Worm (Caenorhabditis elegans) whole organism, mixed stage, embryonic: ENCODE data around the gene eri-9.
A peak's percentile ranks its signal among the peaks of the same experiment; 100 is the strongest.

Experiments used
- M03D4.4 ChIP-seq: sonication (generic microtip); optimal IDR thresholded peaks from 2 replicates; lab custom pipeline; 2017; ENCODE audit warnings: mild to moderate bottlenecking, missing genetic modification characterization, missing compliant biosample characterization
- bed-3 ChIP-seq: fragments of 200-800 bp; sonication (Bioruptor generic); optimal IDR thresholded peaks from 3 replicates; lab custom pipeline; 2018; ENCODE audit warnings: mild to moderate bottlenecking, missing genetic modification characterization, moderate library complexity, missing compliant biosample characterization
- ceh-39 ChIP-seq: fragments of 150-350 bp; optimal IDR thresholded peaks from 2 replicates; lab custom pipeline; 2014; ENCODE audit warnings: missing biosample characterization, missing genetic modification characterization
- ceh-43 ChIP-seq: fragments of 200-800 bp; sonication (Bioruptor generic); optimal IDR thresholded peaks from 2 replicates; lab custom pipeline; 2018; ENCODE audit warnings: mild to moderate bottlenecking, missing genetic modification characterization, moderate library complexity, missing compliant biosample characterization
- ceh-83 ChIP-seq: fragments of 200-800 bp; sonication (Bioruptor generic); optimal IDR thresholded peaks from 2 replicates; lab custom pipeline; 2018; ENCODE audit warnings: mild to moderate bottlenecking, missing genetic modification characterization, missing compliant biosample characterization
- ces-1 ChIP-seq: fragments of 150-350 bp; optimal IDR thresholded peaks from 2 replicates; lab custom pipeline; 2014; ENCODE audit warnings: missing biosample characterization, missing genetic modification reagents, missing genetic modification characterization
- cnd-1 ChIP-seq: fragments of 200-800 bp; sonication (Bioruptor generic); optimal IDR thresholded peaks from 2 replicates; lab custom pipeline; 2018; ENCODE audit warnings: mild to moderate bottlenecking, missing genetic modification characterization, missing compliant biosample characterization
- drap-1 ChIP-seq: fragments of 200-800 bp; sonication (Bioruptor generic); optimal IDR thresholded peaks from 3 replicates; lab custom pipeline; 2018; ENCODE audit warnings: mild to moderate bottlenecking, missing genetic modification characterization, missing compliant biosample characterization
- elt-1 ChIP-seq: sonication (generic microtip); optimal IDR thresholded peaks from 2 replicates; lab custom pipeline; 2017; ENCODE audit warnings: missing genetic modification characterization, mild to moderate bottlenecking, missing compliant biosample characterization, antibody characterized with exemption, moderate library complexity, borderline replicate concordance; ENCODE audit not compliant: insufficient read depth
- flh-1 ChIP-seq: fragments of 200-800 bp; sonication (Bioruptor generic); optimal IDR thresholded peaks from 2 replicates; lab custom pipeline; 2018; ENCODE audit warnings: mild to moderate bottlenecking, missing genetic modification characterization, moderate library complexity, missing compliant biosample characterization
- ham-2 ChIP-seq: fragments of 200-800 bp; sonication (Bioruptor generic); optimal IDR thresholded peaks from 2 replicates; lab custom pipeline; 2018; ENCODE audit warnings: mild to moderate bottlenecking, missing genetic modification characterization, missing compliant biosample characterization
- lin-13 ChIP-seq: fragments of 150-350 bp; optimal IDR thresholded peaks from 2 replicates; lab custom pipeline; 2014; ENCODE audit warnings: missing biosample characterization, missing genetic modification characterization
- lin-32 ChIP-seq: fragments of 200-800 bp; sonication (Bioruptor generic); optimal IDR thresholded peaks from 2 replicates; lab custom pipeline; 2018; ENCODE audit warnings: mild to moderate bottlenecking, missing genetic modification characterization, missing compliant biosample characterization
- mab-5 ChIP-seq: fragments of 150-350 bp; optimal IDR thresholded peaks from 2 replicates; lab custom pipeline; 2014; ENCODE audit warnings: missing biosample characterization, missing genetic modification characterization
- mep-1 ChIP-seq: fragments of 150-350 bp; optimal IDR thresholded peaks from 2 replicates; lab custom pipeline; 2017; ENCODE audit warnings: missing biosample characterization, missing genetic modification reagents, missing genetic modification characterization, inconsistent platforms
- mls-2 ChIP-seq: sonication (generic microtip); optimal IDR thresholded peaks from 2 replicates; lab custom pipeline; 2016; ENCODE audit warnings: mild to moderate bottlenecking, missing genetic modification characterization, moderate library complexity, missing compliant biosample characterization
- nhr-237 ChIP-seq: fragments of 150-350 bp; optimal IDR thresholded peaks from 2 replicates; lab custom pipeline; 2014; ENCODE audit warnings: missing biosample characterization, missing genetic modification characterization
- nhr-28 ChIP-seq: fragments of 150-350 bp; optimal IDR thresholded peaks from 2 replicates; lab custom pipeline; 2014; ENCODE audit warnings: missing biosample characterization, missing genetic modification characterization
- nhr-76 ChIP-seq: sonication (generic microtip); optimal IDR thresholded peaks from 2 replicates; lab custom pipeline; 2017; ENCODE audit warnings: missing biosample characterization, missing genetic modification characterization
- pha-4 ChIP-seq: fragments of 150-350 bp; optimal IDR thresholded peaks from 2 replicates; lab custom pipeline; 2018; ENCODE audit warnings: missing biosample characterization, missing genetic modification reagents, missing genetic modification characterization
- sem-2 ChIP-seq: fragments of 200-800 bp; sonication (Bioruptor generic); optimal IDR thresholded peaks from 2 replicates; lab custom pipeline; 2018; ENCODE audit warnings: mild to moderate bottlenecking, missing genetic modification characterization, missing compliant biosample characterization
- snpc-4 ChIP-seq: fragments of 150-350 bp; optimal IDR thresholded peaks from 2 replicates; lab custom pipeline; 2014; ENCODE audit warnings: missing biosample characterization, missing genetic modification characterization
- sptf-1 ChIP-seq: sonication (generic microtip); optimal IDR thresholded peaks from 2 replicates; lab custom pipeline; 2017; ENCODE audit warnings: mild to moderate bottlenecking, missing genetic modification characterization, moderate library complexity, missing compliant biosample characterization
- tbx-8 ChIP-seq: fragments of 200-800 bp; sonication (Bioruptor generic); optimal IDR thresholded peaks from 2 replicates; lab custom pipeline; 2018; ENCODE audit warnings: mild to moderate bottlenecking, missing genetic modification characterization, moderate library complexity, missing compliant biosample characterization
- unc-120 ChIP-seq: sonication (generic microtip); optimal IDR thresholded peaks from 2 replicates; lab custom pipeline; 2017; ENCODE audit warnings: missing genetic modification characterization, missing compliant biosample characterization; ENCODE audit not compliant: poor library complexity, severe bottlenecking
- unc-39 ChIP-seq: fragments of 150-350 bp; optimal IDR thresholded peaks from 2 replicates; lab custom pipeline; 2014; ENCODE audit warnings: missing biosample characterization, missing genetic modification characterization
- unc-62 ChIP-seq: fragments of 150-350 bp; optimal IDR thresholded peaks from 2 replicates; lab custom pipeline; 2014; ENCODE audit warnings: missing biosample characterization, missing genetic modification reagents, missing genetic modification characterization
- zip-8 ChIP-seq: fragments of 150-350 bp; optimal IDR thresholded peaks from 2 replicates; lab custom pipeline; 2014; ENCODE audit warnings: missing biosample characterization, missing genetic modification characterization
- ztf-11 ChIP-seq: fragments of 150-350 bp; optimal IDR thresholded peaks from 2 replicates; lab custom pipeline; 2014; ENCODE audit warnings: missing biosample characterization, missing genetic modification characterization

Gene eri-9

ce11 chrIII:4909938-4910337, 22.3 kb upstream of the eri-9 start, which contains the start of gene F26F4.12:
Gene F26F4.12 (minus strand): TSS chrIII:4910038.
- TF ChIP-seq unc-62 (GFP tag; lab: Kevin White, UChicago), result no peak

- TF ChIP-seq ceh-83, result no peak
- TF ChIP-seq lin-32, result no peak
- no peak for TF ChIP-seq unc-39 (tag; lab: Kevin White, UChicago)
- no peak for TF ChIP-seq nhr-28 (tag; lab: Kevin White, UChicago)
- no peak for TF ChIP-seq elt-1
- no peak for TF ChIP-seq sem-2 (GFP tag; lab: Kevin White, UChicago)
- no peak for TF ChIP-seq mls-2
- no peak for TF ChIP-seq ham-2 (GFP tag; lab: Kevin White, UChicago)
- TF ChIP-seq drap-1 (GFP tag; lab: Kevin White, UChicago), result no peak
Observed at ce11 chrIII:4910956-4911355, 21.3 kb upstream of the eri-9 start, which contains the start of gene F26F4.2. Gene F26F4.2 (plus strand): TSS chrIII:4911256.

ce11 chrIII:4912317-4912716, 19.9 kb upstream of the eri-9 start, which contains the start of the genes F26F4.9 and cee-1:
Gene F26F4.9 (minus strand): TSS chrIII:4912521.
Gene cee-1 (plus strand): TSS chrIII:4912699.
- TF ChIP-seq mls-2 (no peak), bed-3 (GFP tag; lab: Kevin White, UChicago) (no peak), tbx-8 (no peak), lin-32 (no peak), mab-5 (tag; lab: Kevin White, UChicago) (no peak), cnd-1 (tag; lab: Kevin White, UChicago) (no peak), sptf-1 (tag; lab: Kevin White, UChicago) (peak; percentile 17), ceh-39 (tag; lab: Kevin White, UChicago) (no peak), ces-1 (GFP tag; lab: Kevin White, UChicago) (peak; percentile 37), lin-13 (tag; lab: Kevin White, UChicago) (no peak), elt-1 (no peak), nhr-76 (no peak), ceh-83 (no peak), drap-1 (GFP tag; lab: Kevin White, UChicago) (no peak), zip-8 (tag; lab: Kevin White, UChicago) (no peak), nhr-237 (no peak)

- no peak for TF ChIP-seq ces-1 (GFP tag; lab: Kevin White, UChicago)
- no peak for TF ChIP-seq mls-2
- TF ChIP-seq snpc-4 (tag; lab: Kevin White, UChicago), result no peak
- TF ChIP-seq mab-5 (tag; lab: Kevin White, UChicago), result no peak
- TF ChIP-seq mep-1, result no peak
- no peak for TF ChIP-seq M03D4.4
- TF ChIP-seq ztf-11 (tag; lab: Kevin White, UChicago), result no peak
- no peak for TF ChIP-seq pha-4
- no peak for TF ChIP-seq ham-2 (GFP tag; lab: Kevin White, UChicago)
- no peak for TF ChIP-seq sem-2 (GFP tag; lab: Kevin White, UChicago)
- no peak for TF ChIP-seq unc-120 (tag; lab: Kevin White, UChicago)
- TF ChIP-seq ceh-83, result no peak
- no peak for TF ChIP-seq flh-1
- no peak for TF ChIP-seq ceh-43 (GFP tag; lab: Kevin White, UChicago)
- no peak for TF ChIP-seq nhr-76
- no peak for TF ChIP-seq nhr-237
Observed at ce11 chrIII:4913736-4914135, 18.5 kb upstream of the eri-9 start.

- TF ChIP-seq mls-2, result no peak
- TF ChIP-seq lin-32, result no peak
- no peak for TF ChIP-seq ceh-83
- TF ChIP-seq snpc-4 (tag; lab: Kevin White, UChicago), result no peak
- TF ChIP-seq cnd-1 (tag; lab: Kevin White, UChicago), result no peak
- no peak for TF ChIP-seq nhr-28 (tag; lab: Kevin White, UChicago)
- TF ChIP-seq pha-4, result no peak
- no peak for TF ChIP-seq M03D4.4
- no peak for TF ChIP-seq tbx-8
- no peak for TF ChIP-seq drap-1 (GFP tag; lab: Kevin White, UChicago)
Observed at ce11 chrIII:4917077-4917476, 15.2 kb upstream of the eri-9 start, which contains the start of gene rars-1. Gene rars-1 (minus strand): TSS chrIII:4917177.
